Fruit fly (Drosophila melanogaster) whole organism, embryonic: Measurements from ENCODE around the gene TTLL4B.

Experiments used
- Abd-B ChIP-seq: fragments of 200-800 bp; sonication (Bioruptor generic); optimal IDR thresholded peaks from 2 replicates; lab custom pipeline; 2018; ENCODE audit warnings: missing biosample characterization, mild to moderate bottlenecking, missing genetic modification characterization, moderate library complexity
- Atf-2 ChIP-seq: fragments of 200-800 bp; sonication (Bioruptor generic); optimal IDR thresholded peaks from 2 replicates; lab custom pipeline; 2016; ENCODE audit warnings: missing biosample characterization, missing genetic modification characterization
- BEAF-32 ChIP-seq: fragments of 200-800 bp; sonication (Bioruptor generic); optimal IDR thresholded peaks from 3 replicates; lab custom pipeline; 2017; ENCODE audit warnings: missing biosample characterization, missing genetic modification characterization, mild to moderate bottlenecking, moderate library complexity, missing genetic modification reagents
- Bgb ChIP-seq: fragments of 200-800 bp; sonication (Bioruptor generic); IDR thresholded peaks from 2 replicates; pipeline ENCODE4 v1.3.6; 2022; ENCODE audit warnings: missing biosample characterization, missing genetic modification characterization; ENCODE audit not compliant: partially characterized antibody
- Blimp-1 ChIP-seq: fragments of 200-800 bp; sonication (Bioruptor generic); optimal IDR thresholded peaks from 3 replicates; lab custom pipeline; 2018; ENCODE audit warnings: missing biosample characterization, missing genetic modification characterization, mild to moderate bottlenecking, moderate library complexity, missing genetic modification reagents
- C15 ChIP-seq: fragments of 200-800 bp; sonication (Bioruptor generic); IDR thresholded peaks from 3 replicates; pipeline ENCODE4 v1.3.6; 2022; ENCODE audit warnings: missing biosample characterization, missing genetic modification characterization
- CG11560 ChIP-seq: fragments of 200-800 bp; sonication (Bioruptor generic); IDR thresholded peaks from 3 replicates; pipeline ENCODE4 v1.3.6; 2022; ENCODE audit warnings: missing biosample characterization, missing genetic modification characterization
- CG12219 ChIP-seq: fragments of 200-800 bp; sonication (Bioruptor generic); optimal IDR thresholded peaks from 3 replicates; lab custom pipeline; 2018; ENCODE audit warnings: missing biosample characterization, mild to moderate bottlenecking, missing genetic modification characterization
- CG13123 ChIP-seq: fragments of 200-800 bp; sonication (Bioruptor generic); optimal IDR thresholded peaks from 2 replicates; lab custom pipeline; 2016; ENCODE audit warnings: missing biosample characterization, missing genetic modification characterization
- CG13775 ChIP-seq: fragments of 200-800 bp; sonication (Bioruptor generic); optimal IDR thresholded peaks from 3 replicates; lab custom pipeline; 2017; ENCODE audit warnings: missing biosample characterization, mild to moderate bottlenecking, missing genetic modification characterization
- CG14860 ChIP-seq: fragments of 200-800 bp; sonication (Bioruptor generic); IDR thresholded peaks from 3 replicates; pipeline ENCODE4 v1.3.6; 2022; ENCODE audit warnings: missing biosample characterization, missing genetic modification characterization; ENCODE audit not compliant: partially characterized antibody
- CG15514 ChIP-seq: fragments of 200-800 bp; sonication (Bioruptor generic); optimal IDR thresholded peaks from 3 replicates; lab custom pipeline; 2017; ENCODE audit warnings: missing biosample characterization, missing genetic modification characterization, mild to moderate bottlenecking, moderate library complexity, missing genetic modification reagents
- CG16813 ChIP-seq: fragments of 200-800 bp; sonication (Bioruptor generic); IDR thresholded peaks from 3 replicates; pipeline ENCODE4 v1.3.6; 2022; ENCODE audit warnings: missing biosample characterization, missing genetic modification characterization; ENCODE audit not compliant: partially characterized antibody
- CG17829 ChIP-seq: fragments of 200-800 bp; optimal IDR thresholded peaks from 2 replicates; lab custom pipeline; 2019; ENCODE audit warnings: missing biosample characterization, mild to moderate bottlenecking, missing genetic modification characterization, moderate library complexity
- CG18262 ChIP-seq: fragments of 200-800 bp; optimal IDR thresholded peaks from 3 replicates; lab custom pipeline; 2019; ENCODE audit warnings: missing biosample characterization, mild to moderate bottlenecking, missing genetic modification characterization, moderate library complexity
- CG18476 ChIP-seq: fragments of 200-800 bp; sonication (Bioruptor generic); optimal IDR thresholded peaks from 2 replicates; lab custom pipeline; 2016; ENCODE audit warnings: missing biosample characterization, mild to moderate bottlenecking, missing genetic modification characterization
- CG2120 ChIP-seq: fragments of 200-800 bp; sonication (Bioruptor generic); optimal IDR thresholded peaks from 3 replicates; lab custom pipeline; 2016; ENCODE audit warnings: missing biosample characterization, missing genetic modification characterization
- CG3065 ChIP-seq: fragments of 200-800 bp; sonication (Bioruptor generic); optimal IDR thresholded peaks from 2 replicates; lab custom pipeline; 2016; ENCODE audit warnings: missing biosample characterization, missing genetic modification characterization
- CG32772 ChIP-seq: fragments of 200-800 bp; sonication (Bioruptor generic); IDR thresholded peaks from 2 replicates; pipeline ENCODE4 v1.3.6; 2022; ENCODE audit warnings: missing biosample characterization, missing genetic modification characterization
- CG3995 ChIP-seq: fragments of 200-800 bp; sonication (Bioruptor generic); optimal IDR thresholded peaks from 3 replicates; lab custom pipeline; 2016; ENCODE audit warnings: missing biosample characterization, missing genetic modification characterization
- CG6791 ChIP-seq: fragments of 200-800 bp; sonication (Bioruptor generic); IDR thresholded peaks from 3 replicates; pipeline ENCODE4 v1.3.6; 2022; ENCODE audit warnings: missing biosample characterization, missing genetic modification characterization; ENCODE audit not compliant: partially characterized antibody
- CG7357 ChIP-seq: fragments of 200-800 bp; sonication (Bioruptor generic); IDR thresholded peaks from 3 replicates; pipeline ENCODE4 v1.3.6; 2022; ENCODE audit warnings: missing biosample characterization, missing genetic modification characterization
- CG9932 ChIP-seq: fragments of 200-800 bp; sonication (Bioruptor generic); IDR thresholded peaks from 2 replicates; pipeline ENCODE4 v1.3.6; 2022; ENCODE audit warnings: missing biosample characterization, missing genetic modification characterization
- D19A ChIP-seq: fragments of 200-800 bp; optimal IDR thresholded peaks from 3 replicates; lab custom pipeline; 2019; ENCODE audit warnings: missing biosample characterization, mild to moderate bottlenecking, missing genetic modification characterization, moderate library complexity
- E2f2 ChIP-seq: fragments of 200-800 bp; sonication (Bioruptor generic); IDR thresholded peaks from 2 replicates; pipeline ENCODE4 v1.3.6; 2022; ENCODE audit warnings: missing biosample characterization, missing genetic modification characterization
- ERR ChIP-seq: fragments of 200-800 bp; sonication (Bioruptor generic); optimal IDR thresholded peaks from 2 replicates; lab custom pipeline; 2016; ENCODE audit warnings: missing biosample characterization, missing genetic modification characterization
- Gug ChIP-seq: fragments of 200-800 bp; sonication (Bioruptor generic); IDR thresholded peaks from 4 replicates; pipeline ENCODE4 v1.3.6; 2022; ENCODE audit warnings: missing biosample characterization, missing genetic modification characterization
- Hr39 ChIP-seq: fragments of >200 bp; optimal IDR thresholded peaks from 2 replicates; lab custom pipeline; 2017
- MESR4 ChIP-seq: fragments of 200-800 bp; sonication (Bioruptor generic); optimal IDR thresholded peaks from 2 replicates; lab custom pipeline; 2018; ENCODE audit warnings: missing biosample characterization, mild to moderate bottlenecking, missing genetic modification characterization, moderate library complexity
- Neu2 ChIP-seq: fragments of 200-800 bp; sonication (Bioruptor generic); optimal IDR thresholded peaks from 3 replicates; lab custom pipeline; 2016; ENCODE audit warnings: missing biosample characterization, missing genetic modification characterization, borderline replicate concordance
- Opbp ChIP-seq: fragments of 200-800 bp; sonication (Bioruptor generic); IDR thresholded peaks from 3 replicates; pipeline ENCODE4 v1.3.6; 2022; ENCODE audit warnings: missing biosample characterization, missing genetic modification characterization; ENCODE audit not compliant: partially characterized antibody
- Tbp ChIP-seq: fragments of >200 bp; optimal IDR thresholded peaks from 2 replicates; lab custom pipeline; 2018; ENCODE audit warnings: missing biosample characterization, missing genetic modification characterization
- ato ChIP-seq: fragments of 200-800 bp; sonication (Bioruptor generic); IDR thresholded peaks from 2 replicates; pipeline ENCODE4 v1.3.6; 2022; ENCODE audit warnings: missing biosample characterization, missing genetic modification characterization; ENCODE audit not compliant: partially characterized antibody
- bbx ChIP-seq: fragments of 200-800 bp; sonication (Bioruptor generic); IDR thresholded peaks from 2 replicates; pipeline ENCODE4 v1.3.6; 2022; ENCODE audit warnings: missing biosample characterization, missing genetic modification characterization; ENCODE audit not compliant: partially characterized antibody
- br ChIP-seq: fragments of >200 bp; optimal IDR thresholded peaks from 2 replicates; lab custom pipeline; 2017
- cg ChIP-seq: fragments of 200-800 bp; sonication (Bioruptor generic); optimal IDR thresholded peaks from 3 replicates; lab custom pipeline; 2019; ENCODE audit warnings: missing biosample characterization, mild to moderate bottlenecking, missing genetic modification characterization, moderate library complexity
- chm ChIP-seq: fragments of 200-800 bp; sonication (Bioruptor generic); IDR thresholded peaks from 2 replicates; pipeline ENCODE4 v1.3.6; 2022; ENCODE audit warnings: missing biosample characterization, missing genetic modification characterization
- dpn ChIP-seq, 2 experiments: fragments of 200-800 bp; sonication (Bioruptor generic); optimal IDR thresholded peaks; 3 replicates each; lab custom pipeline; 2016; ENCODE audit warnings: missing biosample characterization in 2 of 2, missing genetic modification characterization in 2 of 2
- esg ChIP-seq: fragments of 200-800 bp; sonication (Bioruptor generic); conservative IDR thresholded peaks from 2 replicates; pipeline ENCODE4 v1.3.6; 2022; ENCODE audit warnings: missing biosample characterization, missing genetic modification characterization
- hbn ChIP-seq: fragments of 200-800 bp; sonication (Bioruptor generic); IDR thresholded peaks from 2 replicates; pipeline ENCODE4 v1.3.6; 2022; ENCODE audit warnings: missing biosample characterization, missing genetic modification characterization; ENCODE audit not compliant: partially characterized antibody
- hkb ChIP-seq, 2 experiments: fragments of 200-800 bp in 1 of 2; fragments of >200 bp in 1 of 2; sonication (Bioruptor generic) in 1 of 2; IDR thresholded peaks in 1 of 2; optimal IDR thresholded peaks in 1 of 2; 2 replicates each; pipeline versions ENCODE4 v1.3.6 to Lab custom; 2017 to 2022; ENCODE audit warnings: missing biosample characterization in 1 of 2, missing genetic modification characterization in 1 of 2
- inv ChIP-seq: fragments of 200-800 bp; sonication (Bioruptor generic); IDR thresholded peaks from 2 replicates; pipeline ENCODE4 v1.3.6; 2022; ENCODE audit warnings: missing biosample characterization, missing genetic modification characterization; ENCODE audit not compliant: partially characterized antibody
- onecut ChIP-seq: fragments of 200-800 bp; sonication (Bioruptor generic); IDR thresholded peaks from 2 replicates; pipeline ENCODE4 v1.3.6; 2022; ENCODE audit warnings: missing biosample characterization, missing genetic modification characterization
- salm ChIP-seq: fragments of 200-800 bp; sonication (Bioruptor generic); optimal IDR thresholded peaks from 2 replicates; lab custom pipeline; 2018; ENCODE audit warnings: missing biosample characterization, mild to moderate bottlenecking, missing genetic modification characterization
- sens ChIP-seq: fragments of 200-800 bp; sonication (Bioruptor generic); peaks from one replicate; lab custom pipeline; 2016; ENCODE audit warnings: missing biosample characterization, missing genetic modification characterization
- seq ChIP-seq: fragments of 200-800 bp; sonication (Bioruptor generic); IDR thresholded peaks from 2 replicates; pipeline ENCODE4 v1.3.6; 2022; ENCODE audit warnings: missing biosample characterization, missing genetic modification characterization
- tin ChIP-seq: fragments of 200-800 bp; sonication (Bioruptor generic); optimal IDR thresholded peaks from 3 replicates; lab custom pipeline; 2016; ENCODE audit warnings: missing biosample characterization, missing genetic modification characterization
- unc-4 ChIP-seq: fragments of 200-800 bp; sonication (Bioruptor generic); IDR thresholded peaks from 2 replicates; pipeline ENCODE4 v1.3.6; 2022; ENCODE audit warnings: missing biosample characterization, missing genetic modification characterization; ENCODE audit not compliant: partially characterized antibody
- yki ChIP-seq: fragments of >200 bp; optimal IDR thresholded peaks from 3 replicates; lab custom pipeline; 2018
- z ChIP-seq: fragments of 200-800 bp; sonication (Bioruptor generic); IDR thresholded peaks from 3 replicates; pipeline ENCODE4 v1.3.6; 2022; ENCODE audit warnings: missing biosample characterization, missing genetic modification characterization

TTLL4B gene

dm6 chr2L:3867474-3868082 is 5.1 kb downstream of the TTLL4B start, which contains the start of gene Cep97 (continued):
- TF ChIP-seq salm (tag; lab: Kevin White, UChicago), result no peak
- TF ChIP-seq seq (GFP tag; lab: Robert Waterston, UW), result no peak
- TF ChIP-seq MESR4 (GFP tag; lab: Kevin White, UChicago), result peak; percentile 19
- TF ChIP-seq CG3995, result peak; percentile 90
- peak; percentile 97 for TF ChIP-seq E2f2 (GFP tag; lab: Robert Waterston, UW)
- no peak for TF ChIP-seq CG7357 (GFP tag; lab: Robert Waterston, UW)
- TF ChIP-seq BEAF-32 (GFP tag; lab: Kevin White, UChicago), result peak; percentile 69
- no peak for TF ChIP-seq tin (GFP tag; lab: Kevin White, UChicago)
- TF ChIP-seq esg (GFP tag; lab: Robert Waterston, UW), result no peak
- TF ChIP-seq C15 (GFP tag; lab: Robert Waterston, UW), result no peak
- TF ChIP-seq CG18262 (tag; lab: Kevin White, UChicago), result no peak
- TF ChIP-seq CG9932 (GFP tag; lab: Robert Waterston, UW), result no peak
- no peak for TF ChIP-seq Atf-2 (GFP tag; lab: Kevin White, UChicago)
- no peak for TF ChIP-seq CG13775 (GFP tag; lab: Kevin White, UChicago)
- TF ChIP-seq chm, result no peak
- no peak for TF ChIP-seq D19A (tag; lab: Kevin White, UChicago)
- TF ChIP-seq hkb (optimal IDR thresholded peaks at IDR 0.05; lab: Kevin White, UChicago), result peak; percentile 76
- TF ChIP-seq hkb (GFP tag; IDR thresholded peaks at IDR 0.05; lab: Robert Waterston, UW), result no peak
- TF ChIP-seq CG2120 (GFP tag; lab: Kevin White, UChicago), result no peak
- TF ChIP-seq hbn, result peak; percentile 82
- peak; percentile 73 for TF ChIP-seq unc-4 (GFP tag; lab: Robert Waterston, UW)
- TF ChIP-seq inv (GFP tag; lab: Robert Waterston, UW), result peak; percentile 65
- no peak for TF ChIP-seq Tbp (GFP tag; lab: Kevin White, UChicago)
- no peak for TF ChIP-seq ERR (GFP tag; lab: Kevin White, UChicago)
- peak; percentile 96 for TF ChIP-seq bbx
- no peak for TF ChIP-seq CG13123
- TF ChIP-seq CG32772 (GFP tag; lab: Robert Waterston, UW), result no peak
- TF ChIP-seq onecut (GFP tag; lab: Robert Waterston, UW), result peak; percentile 80
- TF ChIP-seq Opbp (GFP tag; lab: Robert Waterston, UW), result peak; percentile 94
- TF ChIP-seq Bgb (GFP tag; lab: Robert Waterston, UW), result peak; percentile 92
- no peak for TF ChIP-seq CG17829
- TF ChIP-seq Gug (GFP tag; lab: Robert Waterston, UW), result no peak
- TF ChIP-seq CG16813, result peak; percentile 88
- TF ChIP-seq CG14860 (GFP tag; lab: Robert Waterston, UW), result peak; percentile 89
- peak; percentile 9 for TF ChIP-seq Abd-B (GFP tag; lab: Kevin White, UChicago)
- no peak for TF ChIP-seq CG18476 (GFP tag; lab: Kevin White, UChicago)
- no peak for TF ChIP-seq Blimp-1 (GFP tag; lab: Kevin White, UChicago)
- TF ChIP-seq Hr39 (lab: Kevin White, UChicago), result no peak
- no peak for TF ChIP-seq z (GFP tag; lab: Robert Waterston, UW)
- TF ChIP-seq br (lab: Kevin White, UChicago), result no peak
- no peak for TF ChIP-seq yki (lab: Kevin White, UChicago)
- no peak for TF ChIP-seq Neu2 (GFP tag; lab: Kevin White, UChicago)
- TF ChIP-seq CG3065 (GFP tag; lab: Kevin White, UChicago), result peak; percentile 52
- TF ChIP-seq CG12219 (GFP tag; lab: Kevin White, UChicago), result no peak
- TF ChIP-seq sens (GFP tag; lab: Kevin White, UChicago), result peak; percentile 54
- peak; percentile 97 for TF ChIP-seq CG6791
- no peak for TF ChIP-seq dpn (GFP tag; optimal IDR thresholded peaks at IDR 0.05; lab: Kevin White, UChicago)
- peak; percentile 16 for TF ChIP-seq CG15514
- no peak for TF ChIP-seq cg (GFP tag; lab: Kevin White, UChicago)
- TF ChIP-seq ato (GFP tag; lab: Robert Waterston, UW), result peak; percentile 97
- no peak for TF ChIP-seq CG11560
